Fruit fly (Drosophila melanogaster) whole organism, pupa: Measurements from ENCODE around the gene CG4982.

Experiments
- CG9948 ChIP-seq: fragments of 200-800 bp; sonication (Bioruptor generic); optimal IDR thresholded peaks from 2 replicates; lab custom pipeline; 2018; ENCODE audit warnings: missing biosample characterization, mild to moderate bottlenecking, missing genetic modification characterization, moderate library complexity
- Ets98B ChIP-seq: fragments of 200-800 bp; sonication (Bioruptor generic); IDR thresholded peaks from 2 replicates; pipeline ENCODE4 v1.3.6; 2022; ENCODE audit warnings: missing biosample characterization, missing genetic modification characterization
- fd96Ca ChIP-seq: fragments of 200-800 bp; sonication (Bioruptor generic); IDR thresholded peaks from 3 replicates; pipeline ENCODE4 v1.3.6; 2022; ENCODE audit warnings: missing biosample characterization, missing genetic modification characterization

DNA sequence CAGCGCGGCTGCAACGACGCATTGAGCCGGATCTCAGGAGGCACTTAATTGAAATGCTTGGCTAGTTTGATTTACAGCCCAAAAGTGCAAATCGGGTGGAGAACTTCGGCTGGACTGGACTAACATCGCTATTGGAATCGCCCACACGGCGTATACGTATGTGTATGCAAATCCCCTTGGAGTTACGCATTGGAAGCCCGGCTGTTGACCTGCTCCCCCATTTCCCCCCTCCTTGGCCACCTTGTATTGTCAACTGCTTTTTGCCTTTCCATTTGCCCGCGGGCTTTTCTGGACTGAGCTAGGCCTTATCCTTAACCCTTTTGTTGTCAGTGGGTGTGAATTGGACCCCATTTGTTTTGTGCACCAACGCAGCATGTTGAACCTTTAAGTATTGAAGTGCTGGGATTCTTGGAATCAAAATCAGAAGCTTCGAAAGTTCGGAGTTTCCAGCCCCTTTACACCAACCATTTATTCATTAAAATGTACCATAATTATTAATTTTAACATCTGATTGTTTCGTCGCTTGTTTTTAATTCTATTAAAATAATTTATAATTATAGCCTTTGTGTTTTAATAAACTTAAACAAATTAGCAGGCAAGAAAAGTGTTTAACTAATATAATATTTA lies 25.7 kb upstream of the CG4982 start:
- TF ChIP-seq CG9948 (peak; percentile 49), fd96Ca (GFP tag; lab: Robert Waterston, UW) (no peak), Ets98B (GFP tag; lab: Robert Waterston, UW) (no peak)
